Worm (Caenorhabditis elegans) whole organism, midembryonic: Measurements from ENCODE around the gene H20E11.3.

Experiments used
- T22C8.4 ChIP-seq: fragments of 200-800 bp; sonication (Bioruptor generic); IDR thresholded peaks from 2 replicates; pipeline ENCODE4 v1.3.6; 2022; ENCODE audit warnings: missing genetic modification characterization, missing compliant biosample characterization
- cog-1 ChIP-seq: sonication (generic microtip); optimal IDR thresholded peaks from 2 replicates; lab custom pipeline; 2016; ENCODE audit warnings: missing genetic modification characterization, missing compliant biosample characterization
- flt-1 ChIP-seq: fragments of 200-800 bp; sonication (Bioruptor generic); IDR thresholded peaks from 2 replicates; pipeline ENCODE4 v1.3.6; 2022; ENCODE audit warnings: missing genetic modification characterization, missing compliant biosample characterization
- klf-2 ChIP-seq: fragments of 200-800 bp; sonication (Bioruptor generic); conservative IDR thresholded peaks from 2 replicates; pipeline ENCODE4 v1.3.6; 2022; ENCODE audit warnings: missing genetic modification reagents, missing genetic modification characterization, missing compliant biosample characterization
- med-1 ChIP-seq: sonication (generic microtip); optimal IDR thresholded peaks from 2 replicates; lab custom pipeline; 2017; ENCODE audit warnings: missing genetic modification characterization, mild to moderate bottlenecking, missing compliant biosample characterization, antibody characterized with exemption, missing genetic modification reagents; ENCODE audit not compliant: insufficient read depth
- ref-1 ChIP-seq: fragments of 200-800 bp; sonication (Bioruptor generic); conservative IDR thresholded peaks from 2 replicates; pipeline ENCODE4 v1.3.6; 2022; ENCODE audit warnings: missing genetic modification reagents, missing genetic modification characterization, missing compliant biosample characterization
- tab-1 ChIP-seq: fragments of 200-800 bp; sonication (Bioruptor generic); IDR thresholded peaks from 2 replicates; pipeline ENCODE4 v1.3.6; 2022; ENCODE audit warnings: missing genetic modification characterization, missing compliant biosample characterization
- ztf-23 ChIP-seq: fragments of 200-800 bp; sonication (Bioruptor generic); IDR thresholded peaks from 2 replicates; pipeline ENCODE4 v1.3.6; 2022; ENCODE audit warnings: missing genetic modification reagents, missing genetic modification characterization, missing compliant biosample characterization
- ztf-29 ChIP-seq: fragments of 200-800 bp; sonication (Bioruptor generic); IDR thresholded peaks from 2 replicates; pipeline ENCODE4 v1.3.6; 2022; ENCODE audit warnings: missing genetic modification reagents, missing genetic modification characterization, missing compliant biosample characterization

The H20E11.3 gene

DNA sequence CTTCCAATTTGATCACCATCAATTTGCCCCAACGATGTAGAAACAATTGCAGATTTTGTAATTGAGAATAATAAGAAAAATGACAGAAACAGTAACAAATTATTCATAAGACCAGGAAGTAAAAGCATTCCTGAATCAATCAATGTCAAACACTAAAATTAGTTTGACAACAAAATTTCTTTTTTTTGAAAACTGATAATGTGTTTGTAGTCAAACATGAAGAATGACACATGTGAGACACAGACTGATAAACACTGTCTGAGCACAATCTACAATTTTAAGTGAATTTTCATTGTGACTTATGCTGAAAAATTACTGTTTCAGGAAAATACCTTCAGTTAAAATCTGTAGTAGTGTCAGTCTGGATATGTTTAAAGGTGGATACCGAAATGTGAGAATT, 22.5 kb upstream of the H20E11.3 start, which contains the start of the genes cest-4 and C17H12.11:
Gene cest-4 (minus strand): TSS at position 206 of the 400 bp plus-strand sequence.
Gene C17H12.11 (plus strand): TSS at position 256 of the 400 bp plus-strand sequence.
- TF ChIP-seq cog-1 (tag; lab: Kevin White, UChicago) (no peak), klf-2 (GFP tag; lab: Robert Waterston, UW) (no peak), med-1 (GFP tag; lab: Kevin White, UChicago) (no peak), tab-1 (GFP tag; lab: Robert Waterston, UW) (no peak), ref-1 (GFP tag; lab: Robert Waterston, UW) (no peak), T22C8.4 (GFP tag; lab: Robert Waterston, UW) (no peak), flt-1 (GFP tag; lab: Robert Waterston, UW) (no peak), ztf-29 (no peak), ztf-23 (no peak)

DNA sequence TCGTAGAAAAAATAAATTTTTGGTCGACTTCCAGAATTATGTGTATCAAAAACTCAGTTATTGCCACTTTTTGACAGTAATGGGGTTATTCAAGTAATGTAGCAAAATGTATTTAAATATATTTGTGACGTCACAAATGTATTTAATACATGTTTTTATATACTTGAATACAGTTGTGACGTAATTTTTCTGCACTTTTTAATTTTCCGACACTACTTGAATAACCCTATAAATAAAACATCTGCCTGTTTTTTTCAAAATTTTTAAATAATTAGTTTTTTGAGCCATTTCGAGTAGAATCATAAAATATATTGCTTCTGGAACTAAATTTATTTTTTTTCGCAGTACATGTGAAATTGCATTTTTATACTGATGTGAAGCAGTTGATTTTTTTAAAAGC, 21.3 kb upstream of the H20E11.3 start:
- TF ChIP-seq cog-1 (tag; lab: Kevin White, UChicago) (no peak), ztf-29 (no peak), flt-1 (GFP tag; lab: Robert Waterston, UW) (no peak), tab-1 (GFP tag; lab: Robert Waterston, UW) (no peak), med-1 (GFP tag; lab: Kevin White, UChicago) (no peak), ztf-23 (no peak), T22C8.4 (GFP tag; lab: Robert Waterston, UW) (no peak), klf-2 (GFP tag; lab: Robert Waterston, UW) (no peak), ref-1 (GFP tag; lab: Robert Waterston, UW) (no peak)

DNA sequence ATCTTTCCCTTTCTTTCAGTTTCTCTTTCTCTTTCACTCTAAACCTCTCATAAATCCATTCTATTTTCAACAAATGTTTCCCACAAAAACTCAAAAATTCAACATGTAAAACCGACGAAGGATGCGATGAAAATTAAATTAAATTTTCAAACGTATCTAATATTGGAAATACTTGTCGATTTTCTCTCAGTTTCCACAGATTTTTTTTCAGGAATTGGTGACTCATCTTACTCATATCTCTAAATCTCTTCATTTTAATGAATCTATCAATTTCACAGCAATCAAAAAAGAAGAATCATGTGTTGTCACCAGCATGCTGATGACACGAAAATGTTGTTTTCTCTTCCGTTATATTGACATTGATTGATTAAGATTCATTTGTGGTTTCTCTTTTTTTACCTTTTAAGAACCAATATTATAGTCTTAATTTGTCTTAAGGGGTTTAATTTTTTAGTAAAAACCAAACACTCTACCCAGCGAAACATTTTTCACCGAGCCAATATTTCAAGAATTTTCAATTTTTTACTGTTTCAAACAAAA, 20.7 kb upstream of the H20E11.3 start:
- no peak for TF ChIP-seq tab-1 (GFP tag; lab: Robert Waterston, UW)
- TF ChIP-seq flt-1 (GFP tag; lab: Robert Waterston, UW): no peak
- no peak for TF ChIP-seq ztf-23
- no peak for TF ChIP-seq ref-1 (GFP tag; lab: Robert Waterston, UW)
- no peak for TF ChIP-seq cog-1 (tag; lab: Kevin White, UChicago)
- no peak for TF ChIP-seq med-1 (GFP tag; lab: Kevin White, UChicago)
- TF ChIP-seq klf-2 (GFP tag; lab: Robert Waterston, UW): no peak
- TF ChIP-seq T22C8.4 (GFP tag; lab: Robert Waterston, UW): no peak

DNA sequence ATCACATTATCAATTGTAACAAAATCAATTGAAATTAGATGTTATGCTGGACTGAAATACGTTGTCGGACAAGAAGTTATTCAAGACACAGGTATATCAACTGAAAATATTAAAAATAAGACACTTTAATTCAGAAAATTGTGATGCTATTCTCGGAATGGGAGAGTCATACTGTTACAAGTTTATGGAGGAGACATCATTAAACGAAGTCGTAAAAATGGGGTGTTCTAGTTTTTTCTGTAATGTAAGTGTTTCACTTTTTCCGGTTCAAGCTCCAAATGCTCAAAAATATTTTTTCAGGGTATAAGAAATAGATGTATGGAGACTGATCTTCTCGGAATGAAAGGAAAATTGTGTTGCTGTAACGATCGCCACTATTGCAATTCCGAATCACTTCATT, 19.8 kb upstream of the H20E11.3 start, which contains the start of gene C17H12.37:
Gene C17H12.37 (plus strand): TSS at position 301 of the 400 bp plus-strand sequence.
- no peak for TF ChIP-seq T22C8.4 (GFP tag; lab: Robert Waterston, UW)

DNA sequence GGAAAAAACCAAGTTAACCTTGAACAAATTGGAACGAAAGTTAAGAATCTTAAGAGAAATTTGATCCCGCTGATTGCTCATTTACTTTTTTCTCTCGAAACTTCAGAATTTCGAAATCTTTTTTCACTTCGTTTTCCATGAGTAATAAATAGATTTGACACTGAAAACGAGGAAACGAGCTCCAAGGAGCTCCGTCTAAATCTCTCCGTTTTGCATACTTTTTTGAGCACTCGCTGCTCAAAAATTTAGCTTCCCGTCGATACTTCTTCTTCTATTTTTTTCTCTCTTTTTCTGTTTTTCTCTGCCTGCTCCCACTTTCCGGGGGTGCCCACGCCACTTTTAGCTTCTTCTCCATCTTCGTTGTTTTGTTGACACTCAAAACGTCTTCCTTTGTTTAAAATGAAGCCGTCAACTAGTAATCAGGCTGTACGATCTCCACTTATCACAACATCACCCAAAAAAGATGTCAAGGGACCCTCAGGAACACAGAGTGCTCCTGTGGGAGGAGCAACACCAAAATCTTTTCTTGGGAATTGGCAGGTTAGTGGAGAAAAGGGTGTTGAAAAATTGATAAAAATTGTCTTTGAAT, 18.0 kb upstream of the H20E11.3 start, which contains the start of gene C17H12.10:
Gene C17H12.10 (plus strand): TSS at position 325 of the 589 bp plus-strand sequence.
- TF ChIP-seq tab-1 (GFP tag; lab: Robert Waterston, UW) (no peak), flt-1 (GFP tag; lab: Robert Waterston, UW) (no peak), med-1 (GFP tag; lab: Kevin White, UChicago) (no peak), T22C8.4 (GFP tag; lab: Robert Waterston, UW) (no peak), ref-1 (GFP tag; lab: Robert Waterston, UW) (no peak), klf-2 (GFP tag; lab: Robert Waterston, UW) (no peak), ztf-23 (no peak), ztf-29 (no peak), cog-1 (tag; lab: Kevin White, UChicago) (no peak)

DNA sequence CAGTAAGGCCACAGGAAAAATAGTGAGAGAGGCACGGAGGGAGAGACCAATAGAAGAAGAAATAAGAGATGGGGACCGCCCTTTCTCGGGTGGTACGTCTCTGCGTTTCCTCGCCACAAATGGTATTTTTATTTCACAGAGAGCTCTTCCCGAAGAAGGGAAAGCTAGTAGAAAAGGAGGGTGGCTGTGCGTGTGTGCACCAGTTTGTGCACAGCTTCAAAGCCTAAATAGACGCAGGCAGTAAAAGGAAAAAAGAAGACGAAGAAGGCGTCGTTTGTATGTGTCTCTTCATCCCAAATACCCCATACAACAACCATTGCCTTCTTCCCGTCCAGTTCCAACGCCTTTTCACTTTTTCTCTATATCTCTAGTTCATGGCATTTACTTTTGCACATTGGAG, 14.9 kb upstream of the H20E11.3 start:
- TF ChIP-seq flt-1 (GFP tag; lab: Robert Waterston, UW) (no peak), tab-1 (GFP tag; lab: Robert Waterston, UW) (no peak), ref-1 (GFP tag; lab: Robert Waterston, UW) (no peak), T22C8.4 (GFP tag; lab: Robert Waterston, UW) (no peak), ztf-23 (no peak), cog-1 (tag; lab: Kevin White, UChicago) (peak; percentile 48)

DNA sequence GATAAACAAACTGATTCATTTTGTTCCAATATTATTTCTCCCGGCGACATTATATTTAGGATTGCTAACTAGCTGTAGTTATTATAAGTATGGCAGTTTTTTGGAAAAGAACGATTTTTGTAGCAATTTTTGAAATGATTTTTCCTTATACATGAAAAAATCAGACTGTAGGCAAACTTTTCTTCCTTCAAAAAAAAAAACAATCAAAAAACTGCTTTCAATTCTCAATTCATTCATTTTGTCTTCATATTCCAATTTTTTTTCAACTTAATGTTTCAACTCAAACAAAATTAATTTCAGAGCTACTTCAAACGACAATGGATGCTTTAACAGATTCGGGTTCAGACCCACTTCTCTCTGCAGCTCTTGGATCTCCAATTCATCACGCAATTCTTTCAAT, 12.8 kb upstream of the H20E11.3 start, which contains the start of gene ceh-48:
Gene ceh-48 (plus strand): TSS at position 301 of the 400 bp plus-strand sequence.
- TF ChIP-seq flt-1 (GFP tag; lab: Robert Waterston, UW): no peak

DNA sequence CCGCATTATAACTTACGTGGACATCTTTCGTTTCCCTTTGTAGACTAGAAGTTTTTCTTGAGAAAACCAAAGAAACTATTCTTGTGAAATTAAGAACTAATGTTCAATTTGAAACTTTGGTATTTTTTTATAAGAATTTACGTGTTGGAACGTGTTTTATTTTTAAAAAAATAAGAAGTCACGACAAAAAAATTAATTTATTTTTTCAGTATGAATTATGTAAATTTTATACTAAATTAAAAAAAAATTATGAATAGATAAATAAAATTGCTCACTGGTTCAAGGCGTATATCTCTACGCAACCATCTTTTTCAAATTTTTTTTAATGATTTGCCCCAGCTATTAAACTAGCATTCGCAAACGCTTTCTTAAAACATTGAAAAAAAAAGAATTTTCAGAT, 7.1 kb upstream of the H20E11.3 start, which contains the start of gene C17H12.5:
Gene C17H12.5 (minus strand): TSS at position 101 of the 400 bp plus-strand sequence.
- TF ChIP-seq flt-1 (GFP tag; lab: Robert Waterston, UW) (no peak), tab-1 (GFP tag; lab: Robert Waterston, UW) (no peak), cog-1 (tag; lab: Kevin White, UChicago) (no peak), med-1 (GFP tag; lab: Kevin White, UChicago) (no peak), ztf-23 (no peak), T22C8.4 (GFP tag; lab: Robert Waterston, UW) (no peak), klf-2 (GFP tag; lab: Robert Waterston, UW) (no peak), ref-1 (GFP tag; lab: Robert Waterston, UW) (no peak), ztf-29 (no peak)

DNA sequence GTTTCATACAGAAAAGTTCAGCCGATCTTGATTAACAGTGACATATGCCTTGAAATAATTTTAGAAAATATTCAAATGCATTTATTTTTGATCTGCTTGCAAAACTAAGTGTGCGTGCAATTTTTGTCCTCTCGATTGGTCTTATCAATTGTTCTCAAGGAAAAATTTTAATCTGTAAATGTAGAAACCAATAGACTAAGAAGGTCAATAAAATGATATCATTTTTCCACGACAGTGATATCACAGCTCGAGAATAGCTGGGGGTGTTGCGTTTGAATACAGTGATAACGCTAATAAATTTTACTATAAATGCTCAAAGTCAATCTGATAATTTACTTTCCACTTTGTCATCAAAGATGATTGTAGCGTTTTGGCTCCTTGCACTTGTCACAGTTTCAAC, 6.2 kb upstream of the H20E11.3 start, which contains the start of gene C17H12.8:
Gene C17H12.8 (plus strand): TSS at position 335 of the 400 bp plus-strand sequence.
- TF ChIP-seq cog-1 (tag; lab: Kevin White, UChicago) (no peak), ref-1 (GFP tag; lab: Robert Waterston, UW) (no peak), T22C8.4 (GFP tag; lab: Robert Waterston, UW) (no peak), tab-1 (GFP tag; lab: Robert Waterston, UW) (no peak), flt-1 (GFP tag; lab: Robert Waterston, UW) (no peak), med-1 (GFP tag; lab: Kevin White, UChicago) (no peak), klf-2 (GFP tag; lab: Robert Waterston, UW) (no peak), ztf-23 (no peak), ztf-29 (no peak)
